Fruit fly (Drosophila melanogaster) S2 (cell line): ENCODE measurements around the gene CG10560.

Experiments used
- CG8478 ChIP-seq: fragments of >200 bp; optimal IDR thresholded peaks from 2 replicates; lab custom pipeline; 2018
- CTCF ChIP-seq, 2 experiments: fragments of >200 bp; optimal IDR thresholded peaks; 2 replicates each; lab custom pipeline; 2018

dm6 chr3R:25312583-25312982 is 7.3 kb downstream of the CG10560 start:
- TF ChIP-seq CTCF (optimal IDR thresholded peaks at IDR 0.05; lab: Kevin White, UChicago) (peak; percentile 69 to 78), CG8478 (lab: Kevin White, UChicago) (no peak)
